Worm (Caenorhabditis elegans) whole organism, L4 larva: ENCODE measurements around the gene Y43F8A.1.

ENCODE experiments used
- egl-27 ChIP-seq: sonication (generic microtip); optimal IDR thresholded peaks from 3 replicates; lab custom pipeline; 2017; ENCODE audit warnings: missing biosample characterization, missing genetic modification reagents, missing genetic modification characterization
- lin-38 ChIP-seq: fragments of 200-800 bp; sonication (Bioruptor generic); IDR thresholded peaks from 2 replicates; pipeline ENCODE4 v1.3.6; 2022; ENCODE audit warnings: missing genetic modification reagents, missing genetic modification characterization, missing compliant biosample characterization
- lsy-2 ChIP-seq, 2 experiments: fragments of 150-350 bp in 1 of 2; sonication (generic microtip) in 1 of 2; optimal IDR thresholded peaks; 2 replicates each; lab custom pipeline; 2014 to 2017; ENCODE audit warnings: missing biosample characterization in 2 of 2, missing genetic modification characterization in 2 of 2
- nhr-10 ChIP-seq: fragments of 150-350 bp; optimal IDR thresholded peaks from 2 replicates; lab custom pipeline; 2014; ENCODE audit warnings: missing biosample characterization, missing genetic modification characterization
- nhr-237 ChIP-seq: sonication (generic microtip); optimal IDR thresholded peaks from 2 replicates; lab custom pipeline; 2017; ENCODE audit warnings: missing biosample characterization, missing genetic modification characterization
- nhr-42 ChIP-seq: fragments of 200-800 bp; sonication (Bioruptor generic); IDR thresholded peaks from 2 replicates; pipeline ENCODE4 v1.3.6; 2022; ENCODE audit warnings: missing genetic modification characterization, missing compliant biosample characterization
- pha-4 ChIP-seq, 2 experiments: fragments of 150-350 bp in 1 of 2; fragments of 200-800 bp in 1 of 2; sonication (Bioruptor generic) in 1 of 2; IDR thresholded peaks in 1 of 2; optimal IDR thresholded peaks in 1 of 2; 2 replicates each; pipeline versions ENCODE4 v1.3.6 to Lab custom; 2014 to 2022; ENCODE audit warnings: missing genetic modification characterization in 2 of 2, missing genetic modification reagents in 2 of 2, missing biosample characterization in 1 of 2, missing compliant biosample characterization in 1 of 2
- pqm-1 ChIP-seq: sonication (generic microtip); optimal IDR thresholded peaks from 2 replicates; lab custom pipeline; 2017; ENCODE audit warnings: missing biosample characterization, missing genetic modification characterization
- spr-1 ChIP-seq: sonication (generic microtip); optimal IDR thresholded peaks from 2 replicates; lab custom pipeline; 2016; ENCODE audit warnings: mild to moderate bottlenecking, missing genetic modification characterization, missing compliant biosample characterization
- unc-39 ChIP-seq: sonication (generic microtip); optimal IDR thresholded peaks from 2 replicates; lab custom pipeline; 2017; ENCODE audit warnings: missing biosample characterization, missing genetic modification characterization
- unc-62 ChIP-seq, 3 experiments: fragments of 150-350 bp in 1 of 3; sonication (generic microtip); optimal IDR thresholded peaks in 2 of 3; peaks in 1 of 3; 1 replicate in 1 of 3; 2 replicates in 2 of 3; lab custom pipeline; 2014 to 2017; ENCODE audit warnings: missing biosample characterization in 3 of 3, missing genetic modification characterization in 3 of 3, missing genetic modification reagents in 3 of 3, missing genotype in 1 of 3
- zfp-2 ChIP-seq: sonication (generic microtip); optimal IDR thresholded peaks from 2 replicates; lab custom pipeline; 2016; ENCODE audit warnings: mild to moderate bottlenecking, missing genetic modification characterization, missing compliant biosample characterization
- ztf-7 ChIP-seq: fragments of 150-350 bp; optimal IDR thresholded peaks from 2 replicates; lab custom pipeline; 2014; ENCODE audit warnings: missing biosample characterization, missing genetic modification characterization

ce11 chrV:19396576-19397313, 26.5 kb downstream of the Y43F8A.1 start:
- TF ChIP-seq pha-4 (GFP tag; IDR thresholded peaks at IDR 0.05; lab: Robert Waterston, UW): no peak
- TF ChIP-seq pha-4 (tag; optimal IDR thresholded peaks at IDR 0.05; lab: Kevin White, UChicago): no peak
- TF ChIP-seq egl-27 (tag; lab: Kevin White, UChicago): no peak
- TF ChIP-seq nhr-237 (tag; lab: Kevin White, UChicago): no peak
- TF ChIP-seq unc-39 (tag; lab: Kevin White, UChicago): no peak
- TF ChIP-seq unc-62 (GFP tag; optimal IDR thresholded peaks at IDR 0.05 in 1 of 2; lab: Kevin White, UChicago): peak in 1 of 2 experiments; percentile 62
- no peak for TF ChIP-seq unc-62 (tag; optimal IDR thresholded peaks at IDR 0.05; lab: Kevin White, UChicago)
- TF ChIP-seq pqm-1 (tag; lab: Kevin White, UChicago): no peak
- no peak for TF ChIP-seq lsy-2 (tag; optimal IDR thresholded peaks at IDR 0.05; lab: Kevin White, UChicago)
- no peak for TF ChIP-seq spr-1
- no peak for TF ChIP-seq nhr-10 (tag; lab: Kevin White, UChicago)
- TF ChIP-seq ztf-7: no peak
- TF ChIP-seq nhr-42 (GFP tag; lab: Robert Waterston, UW): no peak
- TF ChIP-seq lin-38 (GFP tag; lab: Robert Waterston, UW): 0 out of 2 replicates have a peak, but pooled peaks have one; percentile 34
- TF ChIP-seq zfp-2: no peak
